Fruit fly (Drosophila melanogaster) whole organism, embryonic: ENCODE results near the gene CG43321.

ENCODE experiments used
- Bdp1 ChIP-seq: fragments of 200-800 bp; sonication (Bioruptor generic); optimal IDR thresholded peaks from 3 replicates; lab custom pipeline; 2016; ENCODE audit warnings: missing biosample characterization, missing genetic modification characterization
- BtbVII ChIP-seq: fragments of 200-800 bp; sonication (Bioruptor generic); optimal IDR thresholded peaks from 3 replicates; lab custom pipeline; 2017; ENCODE audit warnings: missing biosample characterization, mild to moderate bottlenecking, missing genetic modification characterization
- CG10274 ChIP-seq: fragments of 200-800 bp; sonication (Bioruptor generic); optimal IDR thresholded peaks from 3 replicates; lab custom pipeline; 2017; ENCODE audit warnings: missing biosample characterization, mild to moderate bottlenecking, missing genetic modification characterization
- CG10321 ChIP-seq: fragments of 200-800 bp; sonication (Bioruptor generic); IDR thresholded peaks from 2 replicates; pipeline ENCODE4 v1.3.6; 2022; ENCODE audit warnings: missing biosample characterization, missing genetic modification characterization
- CG10543 ChIP-seq: fragments of 200-800 bp; sonication (Bioruptor generic); optimal IDR thresholded peaks from 3 replicates; lab custom pipeline; 2017; ENCODE audit warnings: missing biosample characterization, mild to moderate bottlenecking, missing genetic modification characterization, moderate library complexity
- CG12155 ChIP-seq: fragments of 200-800 bp; sonication (Bioruptor generic); optimal IDR thresholded peaks from 3 replicates; lab custom pipeline; 2016; ENCODE audit warnings: missing biosample characterization, missing genetic modification characterization
- CG1233 ChIP-seq: fragments of 200-800 bp; sonication (Bioruptor generic); optimal IDR thresholded peaks from 4 replicates; lab custom pipeline; 2018; ENCODE audit warnings: missing biosample characterization, mild to moderate bottlenecking, missing genetic modification characterization
- CG13123 ChIP-seq: fragments of 200-800 bp; sonication (Bioruptor generic); optimal IDR thresholded peaks from 2 replicates; lab custom pipeline; 2016; ENCODE audit warnings: missing biosample characterization, missing genetic modification characterization
- CG1529 ChIP-seq: fragments of 200-800 bp; sonication (Bioruptor generic); optimal IDR thresholded peaks from 3 replicates; lab custom pipeline; 2018; ENCODE audit warnings: missing biosample characterization, missing genetic modification characterization
- CG1602 ChIP-seq: fragments of 200-800 bp; sonication (Bioruptor generic); optimal IDR thresholded peaks from 3 replicates; lab custom pipeline; 2016; ENCODE audit warnings: missing biosample characterization, missing genetic modification characterization
- CG17359 ChIP-seq: fragments of 200-800 bp; sonication (Bioruptor generic); optimal IDR thresholded peaks from 3 replicates; lab custom pipeline; 2018; ENCODE audit warnings: missing biosample characterization, mild to moderate bottlenecking, missing genetic modification characterization, moderate library complexity
- CG1792 ChIP-seq: fragments of 200-800 bp; sonication (Bioruptor generic); optimal IDR thresholded peaks from 2 replicates; lab custom pipeline; 2016; ENCODE audit warnings: missing biosample characterization, missing genetic modification characterization
- CG2199 ChIP-seq: fragments of 200-800 bp; sonication (Bioruptor generic); IDR thresholded peaks from 3 replicates; pipeline ENCODE4 v1.3.6; 2022; ENCODE audit warnings: missing biosample characterization, missing genetic modification characterization
- CG2875 ChIP-seq: fragments of 200-800 bp; sonication (Bioruptor generic); optimal IDR thresholded peaks from 2 replicates; lab custom pipeline; 2017; ENCODE audit warnings: missing biosample characterization, mild to moderate bottlenecking, missing genetic modification characterization, missing genetic modification reagents
- CG31365 ChIP-seq: fragments of 200-800 bp; sonication (Bioruptor generic); optimal IDR thresholded peaks from 2 replicates; lab custom pipeline; 2018; ENCODE audit warnings: missing biosample characterization, mild to moderate bottlenecking, missing genetic modification characterization
- CG4424 ChIP-seq: fragments of 200-800 bp; sonication (Bioruptor generic); optimal IDR thresholded peaks from 3 replicates; lab custom pipeline; 2016; ENCODE audit warnings: missing biosample characterization, missing genetic modification characterization
- CG5953 ChIP-seq: fragments of 200-800 bp; sonication (Bioruptor generic); IDR thresholded peaks from 2 replicates; pipeline ENCODE4 v1.3.6; 2022; ENCODE audit warnings: missing biosample characterization, missing genetic modification characterization
- CG8290 ChIP-seq, 3 experiments: fragments of 200-800 bp; sonication (Bioruptor generic); optimal IDR thresholded peaks; 2 replicates each; lab custom pipeline; 2016 to 2019; ENCODE audit warnings: missing biosample characterization in 3 of 3, missing genetic modification characterization in 3 of 3, mild to moderate bottlenecking in 2 of 3, moderate library complexity in 1 of 3
- CG8924 ChIP-seq: fragments of 200-800 bp; optimal IDR thresholded peaks from 3 replicates; lab custom pipeline; 2019; ENCODE audit warnings: missing biosample characterization, mild to moderate bottlenecking, missing genetic modification characterization, moderate library complexity
- CG8944 ChIP-seq: fragments of 200-800 bp; sonication (Bioruptor generic); optimal IDR thresholded peaks from 3 replicates; lab custom pipeline; 2016; ENCODE audit warnings: missing biosample characterization, missing genetic modification characterization
- CkIIα-i1 ChIP-seq: fragments of 200-800 bp; sonication (Bioruptor generic); IDR thresholded peaks from 2 replicates; pipeline ENCODE4 v1.3.6; 2022; ENCODE audit warnings: missing biosample characterization, missing genetic modification characterization
- Dll ChIP-seq: fragments of 200-800 bp; sonication (Bioruptor generic); IDR thresholded peaks from 4 replicates; pipeline ENCODE4 v1.3.6; 2022; ENCODE audit warnings: missing biosample characterization, missing genetic modification characterization; ENCODE audit not compliant: partially characterized antibody
- E2f1 ChIP-seq: fragments of 200-800 bp; sonication (Bioruptor generic); IDR thresholded peaks from 2 replicates; pipeline ENCODE4 v1.3.6; 2022; ENCODE audit warnings: missing biosample characterization, missing genetic modification characterization
- Fer1 ChIP-seq: fragments of 200-800 bp; sonication (Bioruptor generic); optimal IDR thresholded peaks from 2 replicates; lab custom pipeline; 2017; ENCODE audit warnings: missing biosample characterization, mild to moderate bottlenecking, missing genetic modification characterization
- Lpt ChIP-seq: fragments of >200 bp; optimal IDR thresholded peaks from 2 replicates; lab custom pipeline; 2018; ENCODE audit warnings: missing biosample characterization, missing genetic modification characterization
- MTF-1 ChIP-seq: fragments of 200-800 bp; sonication (Bioruptor generic); optimal IDR thresholded peaks from 2 replicates; lab custom pipeline; 2018; ENCODE audit warnings: missing biosample characterization, mild to moderate bottlenecking, missing genetic modification characterization, borderline replicate concordance
- Meics ChIP-seq: fragments of 200-800 bp; sonication (Bioruptor generic); optimal IDR thresholded peaks from 2 replicates; lab custom pipeline; 2017; ENCODE audit warnings: missing biosample characterization, mild to moderate bottlenecking, missing genetic modification characterization
- Mes4 ChIP-seq: fragments of 200-800 bp; sonication (Bioruptor generic); optimal IDR thresholded peaks from 2 replicates; lab custom pipeline; 2016; ENCODE audit warnings: missing biosample characterization, missing genetic modification characterization
- NFAT ChIP-seq: fragments of 200-800 bp; sonication (Bioruptor generic); IDR thresholded peaks from 2 replicates; pipeline ENCODE4 v1.3.6; 2022; ENCODE audit warnings: missing biosample characterization, missing genetic modification characterization
- Poxn ChIP-seq: fragments of 200-800 bp; sonication (Bioruptor generic); IDR thresholded peaks from 2 replicates; pipeline ENCODE4 v1.3.6; 2022; ENCODE audit warnings: missing biosample characterization, missing genetic modification characterization
- Sox100B ChIP-seq: fragments of 200-800 bp; sonication (Bioruptor generic); optimal IDR thresholded peaks from 3 replicates; lab custom pipeline; 2018; ENCODE audit warnings: missing biosample characterization, mild to moderate bottlenecking, missing genetic modification characterization
- Stat92E ChIP-seq, 3 experiments: fragments of >200 bp in 2 of 3; fragments of 200-800 bp in 1 of 3; sonication (Bioruptor generic) in 1 of 3; optimal IDR thresholded peaks; 2 replicates each; lab custom pipeline; 2017 to 2019; ENCODE audit warnings: missing biosample characterization in 3 of 3, missing genetic modification characterization in 3 of 3, mild to moderate bottlenecking in 1 of 3, moderate library complexity in 1 of 3
- bigmax ChIP-seq: fragments of 200-800 bp; sonication (Bioruptor generic); optimal IDR thresholded peaks from 2 replicates; lab custom pipeline; 2018; ENCODE audit warnings: missing biosample characterization, mild to moderate bottlenecking, missing genetic modification characterization
- cas ChIP-seq: fragments of 200-800 bp; sonication (Bioruptor generic); IDR thresholded peaks from 2 replicates; pipeline ENCODE4 v1.3.6; 2022; ENCODE audit warnings: missing biosample characterization, missing genetic modification characterization
- corto ChIP-seq: fragments of 200-800 bp; sonication (Bioruptor generic); optimal IDR thresholded peaks from 2 replicates; lab custom pipeline; 2016; ENCODE audit warnings: missing biosample characterization, mild to moderate bottlenecking, missing genetic modification characterization, moderate library complexity
- ems ChIP-seq: fragments of 200-800 bp; sonication (Bioruptor generic); optimal IDR thresholded peaks from 3 replicates; lab custom pipeline; 2016; ENCODE audit warnings: missing biosample characterization, missing genetic modification characterization
- exex ChIP-seq: fragments of 200-800 bp; sonication (Bioruptor generic); optimal IDR thresholded peaks from 4 replicates; lab custom pipeline; 2018; ENCODE audit warnings: missing biosample characterization, mild to moderate bottlenecking, missing genetic modification characterization, moderate library complexity
- fd3F ChIP-seq: fragments of 200-800 bp; sonication (Bioruptor generic); optimal IDR thresholded peaks from 2 replicates; lab custom pipeline; 2018; ENCODE audit warnings: missing biosample characterization, mild to moderate bottlenecking, missing genetic modification characterization, moderate library complexity
- ham ChIP-seq: fragments of 200-800 bp; sonication (Bioruptor generic); IDR thresholded peaks from 2 replicates; pipeline ENCODE4 v1.3.6; 2022; ENCODE audit warnings: missing biosample characterization, missing genetic modification characterization
- jumu ChIP-seq: fragments of 200-800 bp; sonication (Bioruptor generic); optimal IDR thresholded peaks from 3 replicates; lab custom pipeline; 2016; ENCODE audit warnings: missing biosample characterization, missing genetic modification characterization
- knrl ChIP-seq: fragments of 200-800 bp; sonication (Bioruptor generic); IDR thresholded peaks from 3 replicates; pipeline ENCODE4 v1.3.6; 2022; ENCODE audit warnings: missing biosample characterization, missing genetic modification characterization; ENCODE audit not compliant: partially characterized antibody
- odd ChIP-seq: fragments of 200-800 bp; sonication (Bioruptor generic); optimal IDR thresholded peaks from 2 replicates; lab custom pipeline; 2017; ENCODE audit warnings: missing biosample characterization, mild to moderate bottlenecking, missing genetic modification characterization
- pb ChIP-seq: fragments of 200-800 bp; sonication (Bioruptor generic); optimal IDR thresholded peaks from 3 replicates; lab custom pipeline; 2016; ENCODE audit warnings: missing biosample characterization, missing genetic modification characterization
- prd ChIP-seq, 3 experiments: fragments of >200 bp in 2 of 3; fragments of 200-800 bp in 1 of 3; sonication (Bioruptor generic) in 1 of 3; optimal IDR thresholded peaks in 2 of 3; IDR thresholded peaks in 1 of 3; 2 replicates in 2 of 3; 3 replicates in 1 of 3; pipeline versions ENCODE4 v1.3.6 to Lab custom; 2017 to 2022; ENCODE audit warnings: missing biosample characterization in 1 of 3, missing genetic modification characterization in 1 of 3
- ro ChIP-seq: fragments of 200-800 bp; sonication (Bioruptor generic); IDR thresholded peaks from 2 replicates; pipeline ENCODE4 v1.3.6; 2022; ENCODE audit warnings: missing biosample characterization, missing genetic modification characterization
- schlank ChIP-seq: fragments of 200-800 bp; sonication (Bioruptor generic); optimal IDR thresholded peaks from 2 replicates; lab custom pipeline; 2018; ENCODE audit warnings: missing biosample characterization, mild to moderate bottlenecking, missing genetic modification characterization
- sens-2 ChIP-seq: fragments of 200-800 bp; sonication (Bioruptor generic); IDR thresholded peaks from 2 replicates; pipeline ENCODE4 v1.3.6; 2022; ENCODE audit warnings: missing biosample characterization, missing genetic modification characterization
- slou ChIP-seq: fragments of 200-800 bp; sonication (Bioruptor generic); optimal IDR thresholded peaks from 3 replicates; lab custom pipeline; 2016; ENCODE audit warnings: missing biosample characterization, missing genetic modification characterization
- trh ChIP-seq: fragments of 200-800 bp; sonication (Bioruptor generic); optimal IDR thresholded peaks from 2 replicates; lab custom pipeline; 2016; ENCODE audit warnings: missing biosample characterization, missing genetic modification characterization
- wdn ChIP-seq: fragments of 200-800 bp; sonication (Bioruptor generic); IDR thresholded peaks from 2 replicates; pipeline ENCODE4 v1.3.6; 2022; ENCODE audit warnings: missing biosample characterization, missing genetic modification characterization

Gene CG43321

DNA sequence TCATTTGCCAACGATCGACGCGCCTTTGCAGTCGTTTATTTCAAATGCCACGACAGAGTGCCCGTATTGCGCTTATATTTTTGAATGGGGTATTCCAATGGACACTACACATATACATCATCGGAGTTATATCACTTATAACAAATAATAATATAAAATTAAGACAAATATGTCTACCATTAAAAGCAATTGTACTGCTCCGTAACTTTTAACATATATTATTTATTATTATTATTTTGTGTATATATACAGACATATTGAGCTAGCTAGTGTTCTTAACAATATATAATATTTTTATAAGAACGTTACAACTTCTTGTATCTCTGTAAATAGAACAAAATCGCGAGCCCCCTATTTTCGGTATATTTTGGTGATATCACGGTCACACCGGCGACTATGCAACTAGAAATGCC lies 48.0 kb upstream of the CG43321 start, which contains the start of the genes sip2 and Coprox (continued):
- TF ChIP-seq Mes4 (GFP tag; lab: Kevin White, UChicago) (no peak), CG8290 (GFP tag; optimal IDR thresholded peaks at IDR 0.05; lab: Kevin White, UChicago) (peak; percentile 42), CG8290 (tag; optimal IDR thresholded peaks at IDR 0.05; lab: Kevin White, UChicago) (no peak), knrl (GFP tag; lab: Robert Waterston, UW) (no peak), MTF-1 (no peak), CG1602 (GFP tag; lab: Kevin White, UChicago) (peak; percentile 52), Meics (GFP tag; lab: Kevin White, UChicago) (peak; percentile 79), E2f1 (GFP tag; lab: Robert Waterston, UW) (peak; percentile 41), CG10274 (GFP tag; lab: Kevin White, UChicago) (no peak), CG2199 (GFP tag; lab: Robert Waterston, UW) (no peak), Lpt (GFP tag; lab: Kevin White, UChicago) (no peak), CG13123 (GFP tag; lab: Kevin White, UChicago) (peak; percentile 21), sens-2 (GFP tag; lab: Robert Waterston, UW) (no peak), CG31365 (no peak), pb (no peak), Dll (GFP tag; lab: Robert Waterston, UW) (0 out of 4 replicates have a peak, but pooled peaks have one; percentile 13), CG1529 (GFP tag; lab: Kevin White, UChicago) (peak; percentile 1), NFAT (GFP tag; lab: Robert Waterston, UW) (no peak; the same call in 1 of the 2 replicates), cas (GFP tag; lab: Robert Waterston, UW) (no peak), ems (GFP tag; lab: Kevin White, UChicago) (no peak), wdn (GFP tag; lab: Robert Waterston, UW) (0 out of 2 replicates have a peak, but pooled peaks have one; percentile 17), CG5953 (GFP tag; lab: Robert Waterston, UW) (no peak), CG8924 (tag; lab: Kevin White, UChicago) (peak; percentile 86), odd (GFP tag; lab: Kevin White, UChicago) (no peak), CG1792 (GFP tag; lab: Kevin White, UChicago) (no peak), CG8944 (GFP tag; lab: Kevin White, UChicago) (no peak), CG1233 (no peak), slou (no peak), BtbVII (GFP tag; lab: Kevin White, UChicago) (peak; percentile 23), bigmax (GFP tag; lab: Kevin White, UChicago) (no peak), CG2875 (no peak), prd (optimal IDR thresholded peaks at IDR 0.05; lab: Kevin White, UChicago) (no peak), prd (GFP tag; IDR thresholded peaks at IDR 0.05; lab: Robert Waterston, UW) (peak; percentile 62), Stat92E (GFP tag; optimal IDR thresholded peaks at IDR 0.05; lab: Kevin White, UChicago) (peak in 1 of 3 experiments; percentile 15), Fer1 (peak; percentile 68), CG10543 (GFP tag; lab: Kevin White, UChicago) (peak; percentile 68), CG10321 (no peak), ro (GFP tag; lab: Robert Waterston, UW) (no peak), jumu (GFP tag; lab: Kevin White, UChicago) (no peak), Poxn (GFP tag; lab: Robert Waterston, UW) (no peak), CG4424 (peak; percentile 38), schlank (no peak), CG17359 (tag; lab: Kevin White, UChicago) (peak; percentile 68), CG12155 (peak; percentile 54), trh (GFP tag; lab: Kevin White, UChicago) (no peak), exex (tag; lab: Kevin White, UChicago) (no peak), corto (GFP tag; lab: Kevin White, UChicago) (no peak), Sox100B (GFP tag; lab: Kevin White, UChicago) (no peak), ham (GFP tag; lab: Robert Waterston, UW) (no peak), CkIIα-i1 (no peak), fd3F (GFP tag; lab: Kevin White, UChicago) (peak; percentile 50), Bdp1 (GFP tag; lab: Kevin White, UChicago) (no peak)
